Fruit fly (Drosophila melanogaster): ENCODE measurements around the gene CG3437.

CG3437 gene

DNA sequence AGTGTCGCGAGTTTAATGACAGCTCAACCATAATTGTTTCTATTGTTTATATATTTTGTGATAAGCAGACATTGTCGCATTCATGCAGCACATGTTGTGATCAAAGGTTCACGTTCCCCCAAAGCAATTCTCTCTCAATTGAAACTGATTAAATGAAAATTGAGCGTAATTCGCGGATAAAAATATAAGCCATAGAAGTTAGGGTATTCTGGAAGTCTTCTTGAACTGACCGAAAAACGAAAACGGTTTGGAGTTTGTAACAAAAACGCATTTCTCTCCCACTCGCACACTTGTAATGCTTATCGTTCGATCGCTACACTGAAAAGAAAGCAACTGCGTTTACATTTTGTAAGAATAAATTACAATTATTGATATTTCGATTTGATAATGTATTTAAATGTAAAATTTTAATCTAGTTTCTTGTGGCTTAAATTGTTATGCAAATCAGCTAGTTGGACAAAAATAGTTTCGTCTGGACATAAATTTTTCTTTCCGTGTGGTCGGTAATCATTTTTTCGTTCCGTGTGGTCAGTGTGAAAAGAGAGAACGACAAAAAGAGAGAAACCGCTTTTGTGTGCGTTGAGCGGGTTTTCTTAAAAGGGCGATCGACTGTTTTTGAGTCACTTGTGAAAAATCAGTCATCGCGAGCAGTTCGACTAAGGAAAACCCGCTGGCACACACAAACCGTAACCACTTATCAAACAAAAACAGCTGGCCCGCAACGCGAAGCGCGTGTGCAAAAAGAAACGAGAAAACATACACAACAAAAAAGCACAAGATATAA, 34.6 kb downstream of the CG3437 start, which contains the start of gene aay (continued):
- peak; percentile 96 for TF ChIP-seq gsb (GFP tag; IDR thresholded peaks at IDR 0.05)
- peak; percentile 100 for TF ChIP-seq CG9727 (GFP tag; optimal IDR thresholded peaks at IDR 0.05)
- peak; percentile 99 for TF ChIP-seq CG30403 (GFP tag; optimal IDR thresholded peaks at IDR 0.05)
- peak; percentile 98 for TF ChIP-seq CG17385 (GFP tag; optimal IDR thresholded peaks at IDR 0.05)
- TF ChIP-seq Side (GFP tag; optimal IDR thresholded peaks at IDR 0.05): peak; percentile 95
- TF ChIP-seq CG15073 (GFP tag; optimal IDR thresholded peaks at IDR 0.05): peak; percentile 88
- TF ChIP-seq Fer1 (GFP tag; optimal IDR thresholded peaks at IDR 0.05): peak; percentile 99
- peak; percentile 99 for TF ChIP-seq Atf6 (GFP tag; IDR thresholded peaks at IDR 0.05)
- peak; percentile 99 for TF ChIP-seq BtbVII (GFP tag; optimal IDR thresholded peaks at IDR 0.05)
- TF ChIP-seq CG9876 (GFP tag; optimal IDR thresholded peaks at IDR 0.05): peak; percentile 91
- TF ChIP-seq fd102C (GFP tag; optimal IDR thresholded peaks at IDR 0.05): peak; percentile 98
- TF ChIP-seq bigmax (GFP tag; optimal IDR thresholded peaks at IDR 0.05): peak; percentile 82
- peak; percentile 99 for TF ChIP-seq lab (GFP tag; optimal IDR thresholded peaks at IDR 0.05)
- TF ChIP-seq CG18599 (GFP tag; optimal IDR thresholded peaks at IDR 0.05): peak; percentile 99
- TF ChIP-seq CG7556 (GFP tag; optimal IDR thresholded peaks at IDR 0.05): peak; percentile 99
- peak; percentile 99 for TF ChIP-seq Abd-B (GFP tag; optimal IDR thresholded peaks at IDR 0.05)
- TF ChIP-seq CG15601 (tag; optimal IDR thresholded peaks at IDR 0.05): peak; percentile 98
- TF ChIP-seq hb (GFP tag; IDR thresholded peaks at IDR 0.05; ENCODE audit: partially characterized antibody): no peak
- TF ChIP-seq Ptx1 (GFP tag; IDR thresholded peaks at IDR 0.05): peak; percentile 99
- peak; percentile 99 for TF ChIP-seq CG15269 (tag; optimal IDR thresholded peaks at IDR 0.05)
- peak; percentile 97 for TF ChIP-seq scrt (GFP tag; optimal IDR thresholded peaks at IDR 0.05)
- TF ChIP-seq Antp (GFP tag; optimal IDR thresholded peaks at IDR 0.05): peak; percentile 91
- peak; percentile 60 to 80 for TF ChIP-seq Trl (optimal IDR thresholded peaks at IDR 0.05)
- TF ChIP-seq Trl (GFP tag; optimal IDR thresholded peaks at IDR 0.05): peak; percentile 95
- TF ChIP-seq CG17186 (GFP tag; optimal IDR thresholded peaks at IDR 0.05): peak; percentile 92
- TF ChIP-seq Aef1 (GFP tag; IDR thresholded peaks at IDR 0.05): peak; percentile 98
- peak; percentile 99 for TF ChIP-seq lilli (GFP tag; optimal IDR thresholded peaks at IDR 0.05)
- TF ChIP-seq CrebB (tag; optimal IDR thresholded peaks at IDR 0.05): peak; percentile 99
- TF ChIP-seq crol (GFP tag; IDR thresholded peaks at IDR 0.05): peak; percentile 79
- peak; percentile 97 for TF ChIP-seq CG4707 (GFP tag; optimal IDR thresholded peaks at IDR 0.05)
- TF ChIP-seq zfh1 (GFP tag; IDR thresholded peaks at IDR 0.05): peak; percentile 99
- TF ChIP-seq CG3995 (GFP tag; optimal IDR thresholded peaks at IDR 0.05): peak; percentile 82
- TF ChIP-seq slou (GFP tag; optimal IDR thresholded peaks at IDR 0.05): peak; percentile 96
- TF ChIP-seq nmo (GFP tag; optimal IDR thresholded peaks at IDR 0.05): peak; percentile 99
- TF ChIP-seq Dip3 (GFP tag; optimal IDR thresholded peaks at IDR 0.05): peak; percentile 98
- peak; percentile 99 for TF ChIP-seq zen (tag; optimal IDR thresholded peaks at IDR 0.05)
- peak; percentile 97 for TF ChIP-seq CG9932 (GFP tag; IDR thresholded peaks at IDR 0.05)
- TF ChIP-seq Hand (GFP tag; optimal IDR thresholded peaks at IDR 0.05): peak; percentile 97
- TF ChIP-seq kni (GFP tag; optimal IDR thresholded peaks at IDR 0.05): peak; percentile 95
- TF ChIP-seq maf-S (GFP tag; optimal IDR thresholded peaks at IDR 0.05): peak; percentile 95
- peak; percentile 92 for TF ChIP-seq TFAM (GFP tag; optimal IDR thresholded peaks at IDR 0.05)
- TF ChIP-seq her (GFP tag; optimal IDR thresholded peaks at IDR 0.05): peak; percentile 88
- peak; percentile 96 for TF ChIP-seq dm (GFP tag; optimal IDR thresholded peaks at IDR 0.05)
- peak; percentile 95 for TF ChIP-seq shn (GFP tag; optimal IDR thresholded peaks at IDR 0.05)
- peak; percentile 99 for TF ChIP-seq chm (GFP tag; IDR thresholded peaks at IDR 0.05)
- peak; percentile 91 for TF ChIP-seq CG6654 (GFP tag; optimal IDR thresholded peaks at IDR 0.05)
- TF ChIP-seq Bgb (GFP tag; IDR thresholded peaks at IDR 0.05; ENCODE audit: partially characterized antibody): peak; percentile 21; the same call in 1 of the 2 replicates
- TF ChIP-seq ara (GFP tag; IDR thresholded peaks at IDR 0.05): peak; percentile 98
- peak; percentile 98 for TF ChIP-seq stc (GFP tag; IDR thresholded peaks at IDR 0.05)
